Worm (Caenorhabditis elegans) whole organism, L4/young adult: ENCODE data around the gene F09E10.7.

Experiments used
- W03F9.2 ChIP-seq: fragments of 150-350 bp; optimal IDR thresholded peaks from 2 replicates; lab custom pipeline; 2014; ENCODE audit warnings: missing biosample characterization, missing genetic modification characterization
- dao-5 ChIP-seq: sonication (generic microtip); optimal IDR thresholded peaks from 2 replicates; lab custom pipeline; 2016; ENCODE audit warnings: missing genotype, missing genetic modification characterization, moderate library complexity, missing compliant biosample characterization
- him-1 ChIP-seq: sonication (generic microtip); optimal IDR thresholded peaks from 2 replicates; lab custom pipeline; 2016; ENCODE audit warnings: missing genotype, missing genetic modification reagents, missing genetic modification characterization, missing compliant biosample characterization

F09E10.7 gene

ce11 chrX:1501752-1502151, at the start of gene F09E10.7:
Gene F09E10.7 (minus strand): TSS chrX:1501852.
- TF ChIP-seq dao-5 (tag; lab: Kevin White, UChicago) (no peak), him-1 (no peak), W03F9.2 (tag; lab: Kevin White, UChicago) (no peak)

DNA sequence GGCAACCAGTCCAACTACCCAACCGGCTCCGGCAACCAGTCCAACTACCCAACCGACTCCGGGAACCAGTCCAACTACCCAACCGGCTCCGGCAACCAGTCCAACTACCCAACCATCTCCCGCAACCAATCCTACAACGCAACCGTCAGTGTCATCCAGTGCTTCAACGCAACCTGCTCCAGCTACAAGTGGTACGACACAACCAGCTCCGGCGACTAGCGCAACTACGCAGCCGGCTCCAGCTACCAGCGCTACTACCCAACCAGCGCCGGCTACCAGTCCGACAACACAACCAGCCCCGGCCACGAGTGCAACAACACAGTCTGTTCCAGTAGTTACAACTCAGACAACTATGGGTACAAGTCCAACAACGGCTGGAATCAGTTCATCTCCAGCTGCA, 47.4 kb upstream of the F09E10.7 start:
- TF ChIP-seq him-1 (no peak), dao-5 (tag; lab: Kevin White, UChicago) (no peak), W03F9.2 (tag; lab: Kevin White, UChicago) (no peak)

DNA sequence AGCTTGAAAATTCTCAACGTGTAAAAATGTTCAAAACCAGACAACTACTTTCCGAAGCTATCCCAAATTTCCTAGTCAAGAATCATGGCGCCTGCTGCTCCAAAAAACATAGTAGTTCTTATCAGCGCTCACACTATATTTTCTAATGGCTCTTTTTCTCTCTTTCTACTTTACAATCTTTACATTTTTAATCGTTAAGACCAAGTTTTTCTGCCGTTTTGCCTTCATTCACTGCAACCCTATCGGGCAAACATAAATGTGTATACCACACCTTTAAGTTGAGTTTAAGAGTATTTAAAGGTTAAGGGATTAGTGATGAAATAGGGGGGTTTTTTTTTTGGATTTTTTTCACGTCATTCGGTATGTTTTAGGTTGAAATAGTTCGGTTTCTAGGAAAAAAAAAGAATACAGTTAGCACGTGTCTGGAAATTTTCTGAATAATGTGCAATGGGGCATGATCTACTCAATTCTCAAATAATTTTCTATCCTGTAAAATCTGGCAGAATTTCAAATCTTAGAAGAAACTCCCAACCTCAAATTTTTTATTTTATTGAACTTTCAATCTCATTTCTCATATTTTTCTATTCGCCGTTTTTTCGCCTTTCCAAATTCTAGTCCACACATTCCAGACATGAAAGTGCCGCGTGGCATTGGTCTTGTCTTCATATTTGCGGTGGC, 45.4 kb upstream of the F09E10.7 start, which contains the start of gene K06A9.1:
K06A9.1 (plus strand) TSS at position 628 of the 678 bp plus-strand sequence.
- TF ChIP-seq W03F9.2 (tag; lab: Kevin White, UChicago) (no peak), him-1 (no peak), dao-5 (tag; lab: Kevin White, UChicago) (no peak)

DNA sequence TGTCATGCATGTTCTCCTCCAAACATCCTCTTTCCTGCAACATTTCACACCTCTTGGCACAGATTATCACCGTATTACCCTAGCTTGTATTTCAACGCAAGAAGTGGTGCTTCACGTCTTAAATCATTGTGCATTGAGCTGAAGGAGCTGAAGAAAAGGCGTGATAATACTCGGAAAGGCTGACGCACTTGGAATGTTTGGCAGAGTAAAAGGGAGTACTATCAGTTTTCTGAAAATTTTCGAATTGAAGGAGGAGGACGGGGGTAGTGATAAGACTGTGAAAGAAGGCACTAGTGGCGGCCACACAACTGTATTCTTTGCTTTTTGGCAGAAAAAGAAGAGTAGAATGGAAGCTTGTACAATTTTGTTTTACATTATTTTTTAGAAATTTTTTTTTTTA, 41.8 kb upstream of the F09E10.7 start:
- TF ChIP-seq him-1 (no peak), dao-5 (tag; lab: Kevin White, UChicago) (no peak), W03F9.2 (tag; lab: Kevin White, UChicago) (no peak)

ce11 chrX:1541072-1541471, 39.4 kb upstream of the F09E10.7 start:
- TF ChIP-seq dao-5 (tag; lab: Kevin White, UChicago) = no peak
- no peak for TF ChIP-seq him-1

- TF ChIP-seq W03F9.2 (tag; lab: Kevin White, UChicago) (no peak), him-1 (no peak), dao-5 (tag; lab: Kevin White, UChicago) (no peak)
Observed at ce11 chrX:1538830-1539229, 37.2 kb upstream of the F09E10.7 start.

DNA sequence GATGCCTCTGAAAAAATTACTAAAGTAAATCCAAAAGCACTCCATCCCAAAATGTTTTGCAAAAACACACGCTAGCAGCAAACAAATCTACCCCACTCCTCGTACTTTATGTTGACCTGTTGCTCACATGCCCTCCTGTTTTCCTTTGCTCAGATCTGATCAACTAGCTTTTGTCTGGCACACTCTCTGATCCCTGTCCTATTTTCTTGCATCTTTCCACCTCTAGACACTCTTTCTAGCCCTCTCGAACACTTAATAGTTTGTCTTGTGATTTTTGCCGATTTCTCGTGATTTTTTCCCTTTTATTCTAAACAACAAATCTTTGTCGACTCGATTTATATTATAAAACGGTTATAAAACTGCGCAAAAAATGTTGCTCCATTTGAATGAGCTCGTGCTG, 34.5 kb upstream of the F09E10.7 start, which contains the start of gene K06A9.2:
K06A9.2 (plus strand) TSS at position 229 of the 400 bp plus-strand sequence.
- no peak for TF ChIP-seq W03F9.2 (tag; lab: Kevin White, UChicago)
- no peak for TF ChIP-seq dao-5 (tag; lab: Kevin White, UChicago)
- no peak for TF ChIP-seq him-1

ce11 chrX:1535261-1535660, 33.6 kb upstream of the F09E10.7 start, which contains the start of gene K06A9.3:
Gene K06A9.3 (minus strand): TSS chrX:1535361.
- no peak for TF ChIP-seq dao-5 (tag; lab: Kevin White, UChicago)
- TF ChIP-seq W03F9.2 (tag; lab: Kevin White, UChicago) = no peak
- TF ChIP-seq him-1 = no peak

- TF ChIP-seq W03F9.2 (tag; lab: Kevin White, UChicago) (no peak), him-1 (peak; percentile 37)
Observed at ce11 chrX:1529013-1529412, 27.4 kb upstream of the F09E10.7 start.

- TF ChIP-seq dao-5 (tag; lab: Kevin White, UChicago) (no peak), W03F9.2 (tag; lab: Kevin White, UChicago) (no peak), him-1 (no peak)
Observed at ce11 chrX:1528107-1528506, 26.5 kb upstream of the F09E10.7 start.

ce11 chrX:1527338-1527737, 25.7 kb upstream of the F09E10.7 start:
- TF ChIP-seq him-1 (no peak), dao-5 (tag; lab: Kevin White, UChicago) (no peak)

DNA sequence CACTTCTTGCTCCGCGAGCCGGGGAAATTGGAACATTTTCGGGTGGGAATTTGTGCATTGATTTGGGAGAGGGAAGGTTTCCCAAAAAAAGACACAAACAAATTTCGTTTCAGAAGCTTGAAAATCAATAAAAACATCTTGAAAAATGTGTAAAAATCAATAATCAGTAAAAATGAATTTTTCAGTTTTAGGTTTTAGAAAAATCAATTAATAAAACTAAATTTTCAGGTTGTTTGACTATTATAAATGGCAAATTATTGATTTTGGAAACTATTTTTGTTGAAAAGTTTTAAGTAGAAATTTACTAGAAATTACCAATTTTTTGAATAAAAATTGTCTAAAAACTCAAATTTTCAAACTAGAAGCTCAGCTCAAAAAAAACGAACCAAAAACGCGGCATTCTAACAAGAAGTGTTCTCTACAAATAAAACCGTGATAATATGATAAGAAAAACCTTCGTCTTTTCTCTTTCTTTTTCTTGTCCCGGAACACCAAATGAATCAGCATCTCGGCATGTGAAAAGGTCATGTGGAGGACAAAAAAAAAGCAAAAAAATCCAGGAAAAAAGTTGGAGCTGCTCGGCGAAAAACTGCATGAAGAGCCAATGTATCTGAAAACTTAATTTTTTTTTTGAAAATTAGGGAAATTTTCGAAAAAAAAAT, 24.0 kb upstream of the F09E10.7 start:
- no peak for TF ChIP-seq him-1
- no peak for TF ChIP-seq W03F9.2 (tag; lab: Kevin White, UChicago)
- no peak for TF ChIP-seq dao-5 (tag; lab: Kevin White, UChicago)

DNA sequence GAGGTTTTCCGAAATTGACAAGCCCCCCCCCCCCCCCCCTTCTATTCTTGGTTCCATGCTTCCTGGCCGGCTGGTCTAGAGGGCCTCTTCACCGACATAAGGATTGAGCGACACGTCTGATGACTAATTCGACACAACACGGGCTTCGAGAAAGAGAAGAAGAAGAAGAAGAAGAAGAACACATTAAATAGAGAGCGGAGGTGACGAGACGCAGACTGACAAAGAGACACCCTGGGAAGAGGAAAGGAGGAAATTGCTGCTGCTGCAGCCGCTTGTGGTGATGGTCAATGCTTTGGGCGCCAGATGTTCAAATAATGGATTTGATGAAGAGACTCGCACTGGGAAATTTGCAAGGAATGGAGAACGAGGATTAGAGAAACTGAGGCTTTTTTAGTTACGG, 22.9 kb upstream of the F09E10.7 start:
- no peak for TF ChIP-seq him-1
- no peak for TF ChIP-seq W03F9.2 (tag; lab: Kevin White, UChicago)
- TF ChIP-seq dao-5 (tag; lab: Kevin White, UChicago) = no peak

ce11 chrX:1523272-1523671, 21.6 kb upstream of the F09E10.7 start:
- TF ChIP-seq him-1 (no peak), W03F9.2 (tag; lab: Kevin White, UChicago) (no peak), dao-5 (tag; lab: Kevin White, UChicago) (no peak)

- TF ChIP-seq him-1 (peak; percentile 55), dao-5 (tag; lab: Kevin White, UChicago) (no peak), W03F9.2 (tag; lab: Kevin White, UChicago) (no peak)
Observed at ce11 chrX:1522068-1522467, 20.4 kb upstream of the F09E10.7 start.
